Fruit fly (Drosophila melanogaster): ENCODE data around the gene CG31436.

The CG31436 gene

dm6 chr3R:25320051-25320705 is 16.2 kb downstream of the CG31436 start, which contains the start of gene CG10560:
Gene CG10560 (minus strand): TSS chr3R:25320101.
- TF ChIP-seq dl (GFP tag; optimal IDR thresholded peaks at IDR 0.05; ENCODE audit: insufficient read depth in 1 of 2, partially characterized antibody in 2 of 2): no peak
- TF ChIP-seq GATAd (GFP tag; optimal IDR thresholded peaks at IDR 0.05): no peak
- no peak for TF ChIP-seq Hr78 (GFP tag; optimal IDR thresholded peaks at IDR 0.05)
- TF ChIP-seq Dfd (GFP tag; optimal IDR thresholded peaks at IDR 0.05): no peak
- TF ChIP-seq usp (GFP tag; optimal IDR thresholded peaks at IDR 0.05): no peak
- TF ChIP-seq jim (GFP tag; optimal IDR thresholded peaks at IDR 0.05): no peak
- no peak for TF ChIP-seq CrebA (GFP tag; optimal IDR thresholded peaks at IDR 0.05; ENCODE audit: borderline replicate concordance)
- TF ChIP-seq br (GFP tag; optimal IDR thresholded peaks at IDR 0.05): no peak
- TF ChIP-seq dmrt93B (GFP tag; optimal IDR thresholded peaks at IDR 0.05): no peak
- TF ChIP-seq Hr83 (GFP tag; optimal IDR thresholded peaks at IDR 0.05; ENCODE audit: poor library complexity, severe bottlenecking): no peak
- TF ChIP-seq psq (GFP tag; optimal IDR thresholded peaks at IDR 0.05): no peak
- no peak for TF ChIP-seq Vsx2 (GFP tag; optimal IDR thresholded peaks at IDR 0.05; ENCODE audit: partially characterized antibody)
- no peak for TF ChIP-seq Jra (GFP tag; optimal IDR thresholded peaks at IDR 0.05)
- TF ChIP-seq Sp1 (GFP tag; optimal IDR thresholded peaks at IDR 0.05): no peak
- TF ChIP-seq HLH106 (tag; optimal IDR thresholded peaks at IDR 0.05): no peak
- TF ChIP-seq sage (GFP tag; optimal IDR thresholded peaks at IDR 0.05): no peak

DNA sequence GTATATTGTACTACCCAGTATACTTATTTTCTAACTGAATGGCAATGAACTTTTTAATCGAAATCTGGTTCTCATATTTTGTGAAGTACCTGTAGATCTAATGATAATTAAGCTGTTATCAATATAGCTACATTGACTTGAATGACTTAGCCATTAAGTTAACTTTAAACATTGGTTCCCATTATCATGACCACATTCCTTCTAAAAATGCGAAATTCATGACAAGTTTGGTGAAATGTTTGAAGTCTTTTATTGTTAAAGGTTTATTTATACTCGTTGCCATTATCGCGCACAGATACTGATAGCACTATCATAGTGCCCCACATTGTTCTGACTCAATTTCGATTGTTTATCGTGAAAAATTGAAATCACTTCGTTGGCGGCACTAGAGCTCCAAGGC is 17.0 kb downstream of the CG31436 start:
- TF ChIP-seq Rel (GFP tag; optimal IDR thresholded peaks at IDR 0.05): no peak
- peak; percentile 83 for TF ChIP-seq Rel (tag; optimal IDR thresholded peaks at IDR 0.05)
- TF ChIP-seq usp (GFP tag; optimal IDR thresholded peaks at IDR 0.05): no peak
- TF ChIP-seq h (GFP tag; optimal IDR thresholded peaks at IDR 0.05): no peak

- TF ChIP-seq Hnf4 (GFP tag; optimal IDR thresholded peaks at IDR 0.05) (no peak), N (GFP tag; optimal IDR thresholded peaks at IDR 0.05) (no peak), usp (GFP tag; optimal IDR thresholded peaks at IDR 0.05) (no peak), Myc (optimal IDR thresholded peaks at IDR 0.05) (no peak), dl (GFP tag; optimal IDR thresholded peaks at IDR 0.05; ENCODE audit: insufficient read depth in 1 of 2, partially characterized antibody in 2 of 2) (no peak), br (GFP tag; optimal IDR thresholded peaks at IDR 0.05) (no peak), Dfd (GFP tag; optimal IDR thresholded peaks at IDR 0.05) (no peak), HLH106 (tag; optimal IDR thresholded peaks at IDR 0.05) (no peak), psq (GFP tag; optimal IDR thresholded peaks at IDR 0.05) (no peak), Hr83 (GFP tag; optimal IDR thresholded peaks at IDR 0.05; ENCODE audit: poor library complexity, severe bottlenecking) (no peak), jim (GFP tag; optimal IDR thresholded peaks at IDR 0.05) (no peak), h (GFP tag; optimal IDR thresholded peaks at IDR 0.05) (no peak), Mio (GFP tag; optimal IDR thresholded peaks at IDR 0.05) (no peak), GATAd (GFP tag; optimal IDR thresholded peaks at IDR 0.05) (no peak)
Observed at dm6 chr3R:25321681-25322080, 17.7 kb downstream of the CG31436 start.

DNA sequence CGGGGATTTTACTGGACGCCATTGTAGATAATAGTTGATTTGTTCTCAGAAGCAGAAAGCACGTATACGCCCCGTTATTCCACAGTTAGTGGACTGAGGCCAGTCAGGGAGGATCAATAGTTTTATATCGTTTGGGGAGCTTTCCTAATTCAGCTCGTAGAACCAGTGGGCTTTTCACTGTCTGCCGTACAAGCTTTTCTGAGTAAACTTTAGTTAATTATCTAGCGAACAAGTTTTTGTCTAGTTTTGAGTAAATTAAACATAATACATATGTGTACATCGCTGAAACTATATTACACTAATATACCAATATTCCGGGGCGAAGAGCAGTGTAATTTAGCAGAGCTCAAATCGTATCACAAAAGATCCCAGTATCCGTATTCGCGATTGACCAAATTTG is 18.7 kb downstream of the CG31436 start, which contains the start of gene CG10562:
Gene CG10562, minus strand, starts transcription at position 101 of the 400 bp plus-strand sequence.
- no peak for TF ChIP-seq Hr83 (GFP tag; optimal IDR thresholded peaks at IDR 0.05; ENCODE audit: poor library complexity, severe bottlenecking)
- no peak for TF ChIP-seq psq (GFP tag; optimal IDR thresholded peaks at IDR 0.05)
- no peak for TF ChIP-seq Abd-B (GFP tag; optimal IDR thresholded peaks at IDR 0.05)

DNA sequence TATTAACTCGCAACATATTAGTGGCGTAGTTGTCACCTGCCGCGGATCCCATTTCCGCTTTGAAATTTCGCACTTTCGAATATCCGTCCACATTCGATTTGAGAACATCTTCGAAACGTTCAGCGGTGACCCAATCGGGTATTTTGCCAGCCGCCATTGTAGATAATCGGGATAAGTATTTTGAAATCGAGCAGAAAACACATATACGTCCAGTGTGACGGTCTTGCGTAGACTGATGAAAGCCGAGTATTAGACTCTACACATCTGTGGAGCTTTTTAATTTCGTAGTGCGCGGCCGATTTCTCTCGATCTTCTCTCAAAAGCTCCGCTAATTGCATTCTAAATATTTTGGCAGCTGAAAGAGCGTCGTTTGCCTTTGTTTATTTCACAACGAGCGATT is 25.1 kb downstream of the CG31436 start, which contains the start of gene CHKov1:
Gene CHKov1, minus strand, starts transcription at position 238 of the 400 bp plus-strand sequence.
- TF ChIP-seq OdsH (GFP tag; optimal IDR thresholded peaks at IDR 0.05): peak; percentile 42
- peak; percentile 33 for TF ChIP-seq rgr (GFP tag; optimal IDR thresholded peaks at IDR 0.05)
- peak; percentile 9 to 15 for TF ChIP-seq dl (GFP tag; optimal IDR thresholded peaks at IDR 0.05; ENCODE audit: insufficient read depth in 1 of 2, partially characterized antibody in 2 of 2)
- TF ChIP-seq br (GFP tag; optimal IDR thresholded peaks at IDR 0.05): no peak
- TF ChIP-seq pan (optimal IDR thresholded peaks at IDR 0.05): no peak
- TF ChIP-seq Rel (GFP tag; optimal IDR thresholded peaks at IDR 0.05): peak; percentile 31
- TF ChIP-seq Rel (tag; optimal IDR thresholded peaks at IDR 0.05): peak; percentile 84
- peak; percentile 40 for TF ChIP-seq Dif (GFP tag; optimal IDR thresholded peaks at IDR 0.05; ENCODE audit: partially characterized antibody)
- no peak for TF ChIP-seq tai (GFP tag; optimal IDR thresholded peaks at IDR 0.05)
- no peak for TF ChIP-seq h (GFP tag; optimal IDR thresholded peaks at IDR 0.05)
- TF ChIP-seq Vsx2 (GFP tag; optimal IDR thresholded peaks at IDR 0.05; ENCODE audit: partially characterized antibody): peak; percentile 14
